Worm (Caenorhabditis elegans): Measurements from ENCODE around the gene str-166.
A peak's percentile ranks its signal among the peaks of the same experiment; 100 is the strongest.

str-166 gene

DNA sequence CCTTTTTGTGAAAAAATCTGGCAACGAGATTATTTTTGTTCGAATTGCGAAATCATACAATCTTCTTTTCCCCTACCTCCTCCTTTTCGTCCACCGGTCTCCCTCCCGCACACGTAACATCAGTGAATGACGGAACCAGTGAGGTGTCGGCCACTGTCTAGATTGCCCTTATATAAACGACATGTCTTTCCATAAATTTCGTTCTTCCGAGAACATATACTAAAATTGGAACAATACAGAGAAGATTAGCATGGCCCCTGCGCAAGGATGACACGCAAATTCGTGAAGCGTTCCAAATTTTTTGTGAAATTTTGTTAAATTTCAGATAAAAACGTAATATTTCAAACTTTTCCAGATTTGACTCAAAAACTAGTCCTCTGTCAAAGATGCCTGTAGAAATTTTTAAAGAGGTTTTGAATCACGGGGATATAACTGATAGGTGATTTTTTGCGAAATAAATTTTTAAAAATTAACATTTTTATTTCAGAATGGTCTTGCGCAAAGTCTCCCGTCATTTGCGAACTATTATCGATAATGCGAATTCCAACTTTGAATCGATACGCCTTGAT lies 46.8 kb downstream of the str-166 start:
- TF ChIP-seq ces-1 (GFP tag; optimal IDR thresholded peaks at IDR 0.05) (no peak), tlp-1 (tag; optimal IDR thresholded peaks at IDR 0.05) (no peak), nhr-20 (tag; optimal IDR thresholded peaks at IDR 0.05) (peak; percentile 8), lin-14 (GFP tag; optimal IDR thresholded peaks at IDR 0.05) (no peak), hpl-2 (GFP tag; optimal IDR thresholded peaks at IDR 0.05) (no peak), ceh-90 (tag; optimal IDR thresholded peaks at IDR 0.05) (no peak), lin-39 (tag; optimal IDR thresholded peaks at IDR 0.05) (no peak), efl-3 (GFP tag; optimal IDR thresholded peaks at IDR 0.05) (no peak), fkh-4 (tag; optimal IDR thresholded peaks at IDR 0.05; ENCODE audit: borderline replicate concordance) (no peak), nhr-85 (tag) (peak; percentile 19), pax-3 (tag; optimal IDR thresholded peaks at IDR 0.05) (no peak), aha-1 (tag; optimal IDR thresholded peaks at IDR 0.05) (no peak), nhr-11 (tag; optimal IDR thresholded peaks at IDR 0.05) (no peak), lir-3 (tag; optimal IDR thresholded peaks at IDR 0.05; ENCODE audit: poor library complexity) (no peak), vab-15 (tag; optimal IDR thresholded peaks at IDR 0.05) (no peak), swsn-7 (tag; optimal IDR thresholded peaks at IDR 0.05) (no peak), nhr-19 (GFP tag; conservative IDR thresholded peaks at IDR 0.05) (peak; percentile 36; the same call in 1 of the 2 replicates), mab-9 (GFP tag; IDR thresholded peaks at IDR 0.05) (no peak), sptf-1 (tag; optimal IDR thresholded peaks at IDR 0.05) (no peak), snpc-4 (tag; optimal IDR thresholded peaks at IDR 0.05) (peak; percentile 96), fos-1 (tag; optimal IDR thresholded peaks at IDR 0.05) (no peak), ets-5 (GFP tag; IDR thresholded peaks at IDR 0.05) (no peak), mef-2 (tag; optimal IDR thresholded peaks at IDR 0.05) (no peak), zip-4 (GFP tag; optimal IDR thresholded peaks at IDR 0.05) (peak; percentile 32), ceh-88 (GFP tag; IDR thresholded peaks at IDR 0.05) (no peak), nhr-90 (tag; optimal IDR thresholded peaks at IDR 0.05; ENCODE audit: poor library complexity) (peak; percentile 62), grh-1 (GFP tag; IDR thresholded peaks at IDR 0.05) (0 out of 2 replicates have a peak, but pooled peaks have one; percentile 28), efl-1 (optimal IDR thresholded peaks at IDR 0.05) (peak in 1 of 2 experiments; percentile 8), efl-1 (GFP tag; optimal IDR thresholded peaks at IDR 0.05 in 1 of 2) (no peak), lin-35 (GFP tag; optimal IDR thresholded peaks at IDR 0.05) (peak in 1 of 2 experiments; percentile 2), nhr-47 (tag; optimal IDR thresholded peaks at IDR 0.05) (peak; percentile 40)

- TF ChIP-seq sptf-1 (tag; optimal IDR thresholded peaks at IDR 0.05): no peak
- TF ChIP-seq lir-3 (tag; optimal IDR thresholded peaks at IDR 0.05; ENCODE audit: poor library complexity): no peak
- TF ChIP-seq isw-1 (GFP tag; IDR thresholded peaks at IDR 0.05): no peak
- TF ChIP-seq unc-98 (GFP tag; IDR thresholded peaks at IDR 0.05): no peak
- TF ChIP-seq ceh-88 (GFP tag; IDR thresholded peaks at IDR 0.05): no peak
- TF ChIP-seq ceh-90 (tag; optimal IDR thresholded peaks at IDR 0.05): no peak
- no peak for TF ChIP-seq hlh-17 (GFP tag; optimal IDR thresholded peaks at IDR 0.05; ENCODE audit: borderline replicate concordance)
- TF ChIP-seq skn-1 (tag; optimal IDR thresholded peaks at IDR 0.05): no peak
- TF ChIP-seq nhr-237 (tag; optimal IDR thresholded peaks at IDR 0.05): no peak
- no peak for TF ChIP-seq sox-4 (tag; optimal IDR thresholded peaks at IDR 0.05)
- TF ChIP-seq zag-1 (tag; optimal IDR thresholded peaks at IDR 0.05): no peak
Measured at ce11 chrIV:4934103-4934502, 50.0 kb downstream of the str-166 start, which contains the start of gene str-153. str-153 (plus strand) TSS chrIV:4934403.
